Worm (Caenorhabditis elegans) whole organism, mixed stage, embryonic: ENCODE measurements around the gene fbxa-141.

ENCODE experiments used
- ces-1 ChIP-seq: fragments of 150-350 bp; optimal IDR thresholded peaks from 2 replicates; lab custom pipeline; 2014; ENCODE audit warnings: missing biosample characterization, missing genetic modification reagents, missing genetic modification characterization
- elt-1 ChIP-seq: sonication (generic microtip); optimal IDR thresholded peaks from 2 replicates; lab custom pipeline; 2017; ENCODE audit warnings: missing genetic modification characterization, mild to moderate bottlenecking, missing compliant biosample characterization, antibody characterized with exemption, moderate library complexity, borderline replicate concordance; ENCODE audit not compliant: insufficient read depth
- elt-3 ChIP-seq: fragments of 150-350 bp; optimal IDR thresholded peaks from 2 replicates; lab custom pipeline; 2014; ENCODE audit warnings: missing biosample characterization, missing genetic modification characterization
- ham-2 ChIP-seq: fragments of 200-800 bp; sonication (Bioruptor generic); optimal IDR thresholded peaks from 2 replicates; lab custom pipeline; 2018; ENCODE audit warnings: mild to moderate bottlenecking, missing genetic modification characterization, missing compliant biosample characterization
- hlh-1 ChIP-seq: fragments of 150-350 bp; optimal IDR thresholded peaks from 2 replicates; lab custom pipeline; 2014; ENCODE audit warnings: missing biosample characterization, missing genetic modification reagents, missing genetic modification characterization
- lin-13 ChIP-seq: fragments of 150-350 bp; optimal IDR thresholded peaks from 2 replicates; lab custom pipeline; 2014; ENCODE audit warnings: missing biosample characterization, missing genetic modification characterization
- lsy-2 ChIP-seq: fragments of 150-350 bp; optimal IDR thresholded peaks from 2 replicates; lab custom pipeline; 2014; ENCODE audit warnings: missing biosample characterization, missing genetic modification characterization
- mep-1 ChIP-seq: fragments of 150-350 bp; optimal IDR thresholded peaks from 2 replicates; lab custom pipeline; 2017; ENCODE audit warnings: missing biosample characterization, missing genetic modification reagents, missing genetic modification characterization, inconsistent platforms
- nhr-237 ChIP-seq: fragments of 150-350 bp; optimal IDR thresholded peaks from 2 replicates; lab custom pipeline; 2014; ENCODE audit warnings: missing biosample characterization, missing genetic modification characterization
- pha-4 ChIP-seq: fragments of 150-350 bp; optimal IDR thresholded peaks from 2 replicates; lab custom pipeline; 2018; ENCODE audit warnings: missing biosample characterization, missing genetic modification reagents, missing genetic modification characterization
- ztf-11 ChIP-seq: fragments of 150-350 bp; optimal IDR thresholded peaks from 2 replicates; lab custom pipeline; 2014; ENCODE audit warnings: missing biosample characterization, missing genetic modification characterization

DNA sequence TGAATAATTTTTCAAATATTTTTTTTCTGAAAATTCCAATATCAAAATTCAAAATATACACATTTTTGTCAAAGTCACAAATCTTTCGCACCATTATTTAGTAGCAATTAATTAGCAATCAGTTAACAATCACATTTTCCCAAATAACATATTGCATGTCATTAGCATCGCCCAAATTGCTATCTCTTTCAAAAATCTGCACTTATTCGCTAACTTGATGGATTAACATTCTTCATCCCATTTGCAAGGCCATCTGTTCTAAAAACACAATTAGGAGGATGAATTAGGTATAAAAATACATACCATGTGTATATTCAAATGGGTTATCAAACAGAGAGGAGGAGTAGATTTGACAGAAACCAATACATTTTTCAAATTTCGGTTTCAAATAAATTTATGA, 25.4 kb downstream of the fbxa-141 start:
- TF ChIP-seq nhr-237 (no peak), lin-13 (tag; lab: Kevin White, UChicago) (no peak), elt-1 (tag; lab: Kevin White, UChicago) (peak; percentile 40), ham-2 (no peak), lsy-2 (tag; lab: Kevin White, UChicago) (no peak), hlh-1 (no peak), mep-1 (tag; lab: Kevin White, UChicago) (no peak), pha-4 (tag; lab: Kevin White, UChicago) (no peak), elt-3 (no peak), ztf-11 (tag; lab: Kevin White, UChicago) (no peak), ces-1 (GFP tag; lab: Kevin White, UChicago) (peak; percentile 94)
